Fruit fly (Drosophila melanogaster) whole organism, embryonic: ENCODE results near the gene ct.

ENCODE experiments used
- Atf6 ChIP-seq: fragments of 200-800 bp; sonication (Bioruptor generic); IDR thresholded peaks from 2 replicates; pipeline ENCODE4 v1.3.6; 2022; ENCODE audit warnings: missing biosample characterization, missing genetic modification characterization
- CG10979 ChIP-seq: fragments of 200-800 bp; sonication (Bioruptor generic); optimal IDR thresholded peaks from 2 replicates; lab custom pipeline; 2018; ENCODE audit warnings: missing biosample characterization, mild to moderate bottlenecking, missing genetic modification characterization, moderate library complexity
- CG11456 ChIP-seq: fragments of 200-800 bp; sonication (Bioruptor generic); IDR thresholded peaks from 3 replicates; pipeline ENCODE4 v1.3.6; 2022; ENCODE audit warnings: missing biosample characterization, missing genetic modification characterization
- CG11723 ChIP-seq: fragments of 200-800 bp; sonication (Bioruptor generic); optimal IDR thresholded peaks from 2 replicates; lab custom pipeline; 2017; ENCODE audit warnings: missing biosample characterization, mild to moderate bottlenecking, missing genetic modification characterization
- CG12236 ChIP-seq: fragments of 200-800 bp; sonication (Bioruptor generic); optimal IDR thresholded peaks from 2 replicates; lab custom pipeline; 2016; ENCODE audit warnings: missing biosample characterization, missing genetic modification characterization
- CG13775 ChIP-seq: fragments of 200-800 bp; sonication (Bioruptor generic); optimal IDR thresholded peaks from 3 replicates; lab custom pipeline; 2017; ENCODE audit warnings: missing biosample characterization, mild to moderate bottlenecking, missing genetic modification characterization
- CG15269 ChIP-seq: fragments of 200-800 bp; sonication (Bioruptor generic); optimal IDR thresholded peaks from 2 replicates; lab custom pipeline; 2018; ENCODE audit warnings: missing biosample characterization, mild to moderate bottlenecking, missing genetic modification characterization, moderate library complexity
- CG1529 ChIP-seq: fragments of 200-800 bp; sonication (Bioruptor generic); optimal IDR thresholded peaks from 3 replicates; lab custom pipeline; 2018; ENCODE audit warnings: missing biosample characterization, missing genetic modification characterization
- CG15514 ChIP-seq: fragments of 200-800 bp; sonication (Bioruptor generic); optimal IDR thresholded peaks from 3 replicates; lab custom pipeline; 2017; ENCODE audit warnings: missing biosample characterization, missing genetic modification characterization, mild to moderate bottlenecking, moderate library complexity, missing genetic modification reagents
- CG17359 ChIP-seq: fragments of 200-800 bp; sonication (Bioruptor generic); optimal IDR thresholded peaks from 3 replicates; lab custom pipeline; 2018; ENCODE audit warnings: missing biosample characterization, mild to moderate bottlenecking, missing genetic modification characterization, moderate library complexity
- CG18476 ChIP-seq: fragments of 200-800 bp; sonication (Bioruptor generic); optimal IDR thresholded peaks from 2 replicates; lab custom pipeline; 2016; ENCODE audit warnings: missing biosample characterization, mild to moderate bottlenecking, missing genetic modification characterization
- CG30020 ChIP-seq: fragments of 200-800 bp; optimal IDR thresholded peaks from 2 replicates; lab custom pipeline; 2019; ENCODE audit warnings: missing biosample characterization, mild to moderate bottlenecking, missing genetic modification characterization, moderate library complexity
- CG32767 ChIP-seq: fragments of 200-800 bp; sonication (Bioruptor generic); IDR thresholded peaks from 2 replicates; pipeline ENCODE4 v1.3.6; 2022; ENCODE audit warnings: missing biosample characterization, missing genetic modification characterization
- CG6813 ChIP-seq: fragments of 200-800 bp; sonication (Bioruptor generic); optimal IDR thresholded peaks from 2 replicates; lab custom pipeline; 2017; ENCODE audit warnings: missing biosample characterization, missing genetic modification characterization, mild to moderate bottlenecking, moderate library complexity, missing genetic modification reagents
- CG8924 ChIP-seq: fragments of 200-800 bp; optimal IDR thresholded peaks from 3 replicates; lab custom pipeline; 2019; ENCODE audit warnings: missing biosample characterization, mild to moderate bottlenecking, missing genetic modification characterization, moderate library complexity
- CoRest ChIP-seq: fragments of 200-800 bp; sonication (Bioruptor generic); optimal IDR thresholded peaks from 3 replicates; lab custom pipeline; 2018; ENCODE audit warnings: missing biosample characterization, mild to moderate bottlenecking, missing genetic modification characterization, moderate library complexity
- D19A ChIP-seq: fragments of 200-800 bp; optimal IDR thresholded peaks from 3 replicates; lab custom pipeline; 2019; ENCODE audit warnings: missing biosample characterization, mild to moderate bottlenecking, missing genetic modification characterization, moderate library complexity
- Eip74EF ChIP-seq, 2 experiments: fragments of 200-800 bp in 1 of 2; fragments of >200 bp in 1 of 2; sonication (Bioruptor generic) in 1 of 2; optimal IDR thresholded peaks; 2 replicates each; lab custom pipeline; 2017 to 2019; ENCODE audit warnings: missing biosample characterization in 2 of 2, missing genetic modification characterization in 2 of 2, mild to moderate bottlenecking in 1 of 2, moderate library complexity in 1 of 2
- Fer1 ChIP-seq: fragments of 200-800 bp; sonication (Bioruptor generic); optimal IDR thresholded peaks from 2 replicates; lab custom pipeline; 2017; ENCODE audit warnings: missing biosample characterization, mild to moderate bottlenecking, missing genetic modification characterization
- Myb ChIP-seq: fragments of 200-800 bp; sonication (Bioruptor generic); optimal IDR thresholded peaks from 2 replicates; lab custom pipeline; 2016; ENCODE audit warnings: missing biosample characterization, missing genetic modification characterization
- Nf-YA ChIP-seq: fragments of 200-800 bp; sonication (Bioruptor generic); IDR thresholded peaks from 2 replicates; pipeline ENCODE4 v1.3.6; 2022; ENCODE audit warnings: missing biosample characterization, missing genetic modification characterization
- Scr ChIP-seq: fragments of 200-800 bp; sonication (Bioruptor generic); IDR thresholded peaks from 2 replicates; pipeline ENCODE4 v1.3.6; 2022; ENCODE audit warnings: missing biosample characterization, missing genetic modification characterization; ENCODE audit not compliant: partially characterized antibody
- Six4 ChIP-seq: fragments of 200-800 bp; sonication (Bioruptor generic); optimal IDR thresholded peaks from 2 replicates; lab custom pipeline; 2016; ENCODE audit warnings: missing biosample characterization, missing genetic modification characterization
- Sry-β ChIP-seq: fragments of 200-800 bp; sonication (Bioruptor generic); optimal IDR thresholded peaks from 2 replicates; lab custom pipeline; 2018; ENCODE audit warnings: missing biosample characterization, mild to moderate bottlenecking, missing genetic modification characterization, moderate library complexity
- Taf1 ChIP-seq: fragments of 200-800 bp; sonication (Bioruptor generic); IDR thresholded peaks from 2 replicates; pipeline ENCODE4 v1.3.6; 2022; ENCODE audit warnings: missing biosample characterization, missing genetic modification characterization
- ac ChIP-seq: fragments of 200-800 bp; sonication (Bioruptor generic); optimal IDR thresholded peaks from 3 replicates; lab custom pipeline; 2017; ENCODE audit warnings: missing biosample characterization, mild to moderate bottlenecking, missing genetic modification characterization
- bbx ChIP-seq: fragments of 200-800 bp; sonication (Bioruptor generic); IDR thresholded peaks from 2 replicates; pipeline ENCODE4 v1.3.6; 2022; ENCODE audit warnings: missing biosample characterization, missing genetic modification characterization; ENCODE audit not compliant: partially characterized antibody
- bcd ChIP-seq: fragments of 200-800 bp; sonication (Bioruptor generic); optimal IDR thresholded peaks from 2 replicates; lab custom pipeline; 2017; ENCODE audit warnings: missing biosample characterization, mild to moderate bottlenecking, missing genetic modification characterization
- br ChIP-seq: fragments of >200 bp; optimal IDR thresholded peaks from 2 replicates; lab custom pipeline; 2017
- chn ChIP-seq: fragments of 200-800 bp; sonication (Bioruptor generic); optimal IDR thresholded peaks from 2 replicates; lab custom pipeline; 2016; ENCODE audit warnings: missing biosample characterization, missing genetic modification characterization
- crp ChIP-seq, 2 experiments: fragments of 200-800 bp; sonication (Bioruptor generic); optimal IDR thresholded peaks; 2 replicates in 1 of 2; 3 replicates in 1 of 2; lab custom pipeline; 2017; ENCODE audit warnings: missing biosample characterization in 2 of 2, missing genetic modification characterization in 2 of 2, mild to moderate bottlenecking in 1 of 2, moderate library complexity in 1 of 2
- dm ChIP-seq: fragments of 200-800 bp; sonication (Bioruptor generic); optimal IDR thresholded peaks from 3 replicates; lab custom pipeline; 2016; ENCODE audit warnings: missing biosample characterization, missing genetic modification characterization
- dmrt99B ChIP-seq: fragments of 200-800 bp; sonication (Bioruptor generic); optimal IDR thresholded peaks from 2 replicates; lab custom pipeline; 2018; ENCODE audit warnings: missing biosample characterization, mild to moderate bottlenecking, missing genetic modification characterization, moderate library complexity
- ewg ChIP-seq: fragments of 200-800 bp; sonication (Bioruptor generic); optimal IDR thresholded peaks from 3 replicates; lab custom pipeline; 2017; ENCODE audit warnings: mild to moderate bottlenecking, missing biosample characterization, missing genetic modification reagents, missing genetic modification characterization
- gcm2 ChIP-seq: fragments of 200-800 bp; sonication (Bioruptor generic); optimal IDR thresholded peaks from 2 replicates; lab custom pipeline; 2016; ENCODE audit warnings: missing biosample characterization, missing genetic modification characterization
- ind ChIP-seq: fragments of 200-800 bp; sonication (Bioruptor generic); optimal IDR thresholded peaks from 3 replicates; lab custom pipeline; 2016; ENCODE audit warnings: missing biosample characterization, missing genetic modification characterization
- lola ChIP-seq, 3 experiments: fragments of >200 bp in 2 of 3; fragments of 200-800 bp in 1 of 3; sonication (Bioruptor generic) in 1 of 3; optimal IDR thresholded peaks; 2 replicates each; lab custom pipeline; 2017 to 2019; ENCODE audit warnings: missing biosample characterization in 3 of 3, missing genetic modification characterization in 3 of 3, mild to moderate bottlenecking in 1 of 3, moderate library complexity in 1 of 3
- nerfin-2 ChIP-seq: fragments of 200-800 bp; sonication (Bioruptor generic); IDR thresholded peaks from 2 replicates; pipeline ENCODE4 v1.3.6; 2022; ENCODE audit warnings: missing biosample characterization, missing genetic modification characterization; ENCODE audit not compliant: partially characterized antibody
- org-1 ChIP-seq: fragments of 200-800 bp; sonication (Bioruptor generic); optimal IDR thresholded peaks from 2 replicates; lab custom pipeline; 2017; ENCODE audit warnings: missing biosample characterization, missing genetic modification characterization
- p53 ChIP-seq: fragments of 200-800 bp; sonication (Bioruptor generic); optimal IDR thresholded peaks from 2 replicates; lab custom pipeline; 2016; ENCODE audit warnings: missing biosample characterization, missing genetic modification characterization
- peb ChIP-seq: fragments of 200-800 bp; sonication (Bioruptor generic); IDR thresholded peaks from 2 replicates; pipeline ENCODE4 v1.3.6; 2022; ENCODE audit warnings: missing biosample characterization, missing genetic modification characterization
- pzg ChIP-seq: fragments of 200-800 bp; sonication (Bioruptor generic); optimal IDR thresholded peaks from 3 replicates; lab custom pipeline; 2018; ENCODE audit warnings: missing biosample characterization, mild to moderate bottlenecking, missing genetic modification characterization, moderate library complexity
- rib ChIP-seq: fragments of 200-800 bp; sonication (Bioruptor generic); IDR thresholded peaks from 2 replicates; pipeline ENCODE4 v1.3.6; 2022; ENCODE audit warnings: missing biosample characterization, missing genetic modification characterization
- sd ChIP-seq: fragments of 200-800 bp; sonication (Bioruptor generic); optimal IDR thresholded peaks from 3 replicates; lab custom pipeline; 2018; ENCODE audit warnings: missing biosample characterization, mild to moderate bottlenecking, missing genetic modification characterization, moderate library complexity
- tll ChIP-seq, 2 experiments: fragments of 200-800 bp in 1 of 2; fragments of >200 bp in 1 of 2; sonication (Bioruptor generic) in 1 of 2; optimal IDR thresholded peaks; 2 replicates each; lab custom pipeline; 2017 to 2019; ENCODE audit warnings: missing biosample characterization in 2 of 2, missing genetic modification characterization in 2 of 2, mild to moderate bottlenecking in 1 of 2, moderate library complexity in 1 of 2
- unc-4 ChIP-seq: fragments of 200-800 bp; sonication (Bioruptor generic); IDR thresholded peaks from 2 replicates; pipeline ENCODE4 v1.3.6; 2022; ENCODE audit warnings: missing biosample characterization, missing genetic modification characterization; ENCODE audit not compliant: partially characterized antibody
- z ChIP-seq: fragments of 200-800 bp; sonication (Bioruptor generic); IDR thresholded peaks from 3 replicates; pipeline ENCODE4 v1.3.6; 2022; ENCODE audit warnings: missing biosample characterization, missing genetic modification characterization

ct gene

dm6 chrX:7701282-7702078, 93.3 kb downstream of the ct start (continued):
- TF ChIP-seq gcm2 (GFP tag; lab: Kevin White, UChicago) (peak; percentile 36), CG6813 (GFP tag; lab: Kevin White, UChicago) (peak; percentile 40), ewg (peak; percentile 44), Fer1 (peak; percentile 90), Six4 (peak; percentile 13), CG32767 (peak; percentile 72), Sry-β (peak; percentile 16), Eip74EF (GFP tag; optimal IDR thresholded peaks at IDR 0.05; lab: Kevin White, UChicago) (peak in 1 of 2 experiments; percentile 57), CG15269 (tag; lab: Kevin White, UChicago) (peak; percentile 88), z (GFP tag; lab: Robert Waterston, UW) (no peak), pzg (GFP tag; lab: Kevin White, UChicago) (no peak), dmrt99B (tag; lab: Kevin White, UChicago) (peak; percentile 78), CG11456 (GFP tag; lab: Robert Waterston, UW) (peak; percentile 50; the same call in 1 of the 3 replicates), CG1529 (peak; percentile 49), CG13775 (GFP tag; lab: Kevin White, UChicago) (peak; percentile 55), dm (no peak), D19A (peak; percentile 72), bcd (GFP tag; lab: Kevin White, UChicago) (peak; percentile 73), CG30020 (tag; lab: Kevin White, UChicago) (no peak), lola (GFP tag; optimal IDR thresholded peaks at IDR 0.05; lab: Kevin White, UChicago) (peak in 1 of 3 experiments; percentile 20), tll (GFP tag; optimal IDR thresholded peaks at IDR 0.05; lab: Kevin White, UChicago) (no peak), Atf6 (GFP tag; lab: Robert Waterston, UW) (peak; percentile 78), CG10979 (tag; lab: Kevin White, UChicago) (peak; percentile 70), ac (GFP tag; lab: Kevin White, UChicago) (no peak), crp (GFP tag; optimal IDR thresholded peaks at IDR 0.05; lab: Kevin White, UChicago) (peak in 1 of 2 experiments; percentile 20), CG8924 (tag; lab: Kevin White, UChicago) (peak; percentile 83), Nf-YA (GFP tag; lab: Robert Waterston, UW) (no peak), unc-4 (GFP tag; lab: Robert Waterston, UW) (no peak), chn (GFP tag; lab: Kevin White, UChicago) (no peak), rib (GFP tag; lab: Robert Waterston, UW) (peak; percentile 28; the same call in 1 of the 2 replicates), CG15514 (GFP tag; lab: Kevin White, UChicago) (peak; percentile 81), org-1 (GFP tag; lab: Kevin White, UChicago) (peak; percentile 60), Scr (GFP tag; lab: Robert Waterston, UW) (no peak), CG18476 (GFP tag; lab: Kevin White, UChicago) (peak; percentile 42), br (lab: Kevin White, UChicago) (no peak), nerfin-2 (no peak), bbx (GFP tag; lab: Robert Waterston, UW) (no peak), peb (no peak), Taf1 (peak; percentile 65), CoRest (peak; percentile 83), sd (peak; percentile 66), CG17359 (peak; percentile 79), ind (GFP tag; lab: Kevin White, UChicago) (peak; percentile 54), CG11723 (GFP tag; lab: Kevin White, UChicago) (peak; percentile 32), Myb (GFP tag; lab: Kevin White, UChicago) (peak; percentile 33), p53 (no peak), CG12236 (GFP tag; lab: Kevin White, UChicago) (no peak)
